Worm (Caenorhabditis elegans): ENCODE measurements around the gene T10D4.7.

DNA sequence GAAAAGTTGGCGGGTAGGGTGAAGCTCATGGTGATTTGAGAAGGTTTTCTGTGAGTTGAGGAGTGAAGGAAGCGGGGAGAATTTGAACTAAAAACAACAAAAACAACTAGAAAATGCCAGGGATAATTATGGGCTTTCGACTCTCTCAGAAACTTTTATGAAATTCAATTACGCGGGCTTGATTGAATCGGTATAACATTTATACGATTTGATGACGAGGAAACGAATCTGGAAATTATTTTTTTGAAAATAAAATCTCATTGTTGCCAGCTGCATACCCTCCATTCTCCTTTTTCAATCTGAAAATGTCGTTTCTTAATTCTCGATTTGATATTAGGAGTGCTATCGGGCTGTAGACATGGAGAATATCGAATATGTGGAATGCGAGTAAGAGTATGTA is 26.3 kb upstream of the T10D4.7 start, which contains the start of gene srg-21:
- no peak for TF ChIP-seq W03F9.2 (tag; optimal IDR thresholded peaks at IDR 0.05)
- TF ChIP-seq him-1 (tag; optimal IDR thresholded peaks at IDR 0.05) = no peak

Measured in whole organism, L4/young adult.